Worm (Caenorhabditis elegans) whole organism, mixed stage, embryonic: ENCODE results near the gene glb-25.

Experiments
- ceh-43 ChIP-seq: fragments of 200-800 bp; sonication (Bioruptor generic); optimal IDR thresholded peaks from 2 replicates; lab custom pipeline; 2018; ENCODE audit warnings: mild to moderate bottlenecking, missing genetic modification characterization, moderate library complexity, missing compliant biosample characterization
- cnd-1 ChIP-seq: fragments of 200-800 bp; sonication (Bioruptor generic); optimal IDR thresholded peaks from 2 replicates; lab custom pipeline; 2018; ENCODE audit warnings: mild to moderate bottlenecking, missing genetic modification characterization, missing compliant biosample characterization
- drap-1 ChIP-seq: fragments of 200-800 bp; sonication (Bioruptor generic); optimal IDR thresholded peaks from 3 replicates; lab custom pipeline; 2018; ENCODE audit warnings: mild to moderate bottlenecking, missing genetic modification characterization, missing compliant biosample characterization
- elt-3 ChIP-seq: fragments of 150-350 bp; optimal IDR thresholded peaks from 2 replicates; lab custom pipeline; 2014; ENCODE audit warnings: missing biosample characterization, missing genetic modification characterization
- flh-1 ChIP-seq: fragments of 200-800 bp; sonication (Bioruptor generic); optimal IDR thresholded peaks from 2 replicates; lab custom pipeline; 2018; ENCODE audit warnings: mild to moderate bottlenecking, missing genetic modification characterization, moderate library complexity, missing compliant biosample characterization
- lsy-2 ChIP-seq: fragments of 150-350 bp; optimal IDR thresholded peaks from 2 replicates; lab custom pipeline; 2014; ENCODE audit warnings: missing biosample characterization, missing genetic modification characterization
- mls-2 ChIP-seq: sonication (generic microtip); optimal IDR thresholded peaks from 2 replicates; lab custom pipeline; 2016; ENCODE audit warnings: mild to moderate bottlenecking, missing genetic modification characterization, moderate library complexity, missing compliant biosample characterization
- nhr-12 ChIP-seq: fragments of 150-350 bp; optimal IDR thresholded peaks from 2 replicates; lab custom pipeline; 2014; ENCODE audit warnings: missing biosample characterization, missing genetic modification characterization
- nhr-28 ChIP-seq: fragments of 150-350 bp; optimal IDR thresholded peaks from 2 replicates; lab custom pipeline; 2014; ENCODE audit warnings: missing biosample characterization, missing genetic modification characterization
- tbx-8 ChIP-seq: fragments of 200-800 bp; sonication (Bioruptor generic); optimal IDR thresholded peaks from 2 replicates; lab custom pipeline; 2018; ENCODE audit warnings: mild to moderate bottlenecking, missing genetic modification characterization, moderate library complexity, missing compliant biosample characterization
- unc-39 ChIP-seq: fragments of 150-350 bp; optimal IDR thresholded peaks from 2 replicates; lab custom pipeline; 2014; ENCODE audit warnings: missing biosample characterization, missing genetic modification characterization

DNA sequence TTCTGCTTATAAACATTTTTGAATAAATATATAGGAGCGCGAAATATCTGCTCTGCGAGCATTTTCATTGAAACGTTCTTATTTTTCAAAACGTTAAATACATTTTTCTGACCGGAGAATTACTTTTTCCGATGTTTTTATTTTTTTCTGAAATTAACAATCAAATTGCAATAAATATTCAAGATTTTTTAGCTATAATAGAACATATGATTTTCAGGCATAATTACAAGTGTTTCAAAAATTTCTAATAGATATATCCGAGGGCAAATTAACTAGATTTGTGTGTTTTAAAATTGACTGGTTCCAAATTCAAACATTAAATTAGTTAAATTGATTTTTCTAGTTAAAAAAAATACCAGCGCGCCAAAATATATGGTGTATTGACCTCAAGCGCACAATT is 40.9 kb downstream of the glb-25 start, which contains the start of gene T08B1.4:
- no peak for TF ChIP-seq flh-1 (GFP tag; lab: Kevin White, UChicago)
- no peak for TF ChIP-seq cnd-1 (tag; lab: Kevin White, UChicago)
- no peak for TF ChIP-seq lsy-2
- TF ChIP-seq tbx-8 (GFP tag; lab: Kevin White, UChicago): no peak
- TF ChIP-seq mls-2: no peak
- TF ChIP-seq drap-1: no peak
- no peak for TF ChIP-seq unc-39 (tag; lab: Kevin White, UChicago)
- no peak for TF ChIP-seq nhr-28 (tag; lab: Kevin White, UChicago)
- no peak for TF ChIP-seq ceh-43 (GFP tag; lab: Kevin White, UChicago)
- TF ChIP-seq nhr-12 (tag; lab: Kevin White, UChicago): no peak
- no peak for TF ChIP-seq elt-3 (tag; lab: Kevin White, UChicago)
